Fruit fly (Drosophila melanogaster): Measurements from ENCODE around the gene c12.1.

Gene c12.1

DNA sequence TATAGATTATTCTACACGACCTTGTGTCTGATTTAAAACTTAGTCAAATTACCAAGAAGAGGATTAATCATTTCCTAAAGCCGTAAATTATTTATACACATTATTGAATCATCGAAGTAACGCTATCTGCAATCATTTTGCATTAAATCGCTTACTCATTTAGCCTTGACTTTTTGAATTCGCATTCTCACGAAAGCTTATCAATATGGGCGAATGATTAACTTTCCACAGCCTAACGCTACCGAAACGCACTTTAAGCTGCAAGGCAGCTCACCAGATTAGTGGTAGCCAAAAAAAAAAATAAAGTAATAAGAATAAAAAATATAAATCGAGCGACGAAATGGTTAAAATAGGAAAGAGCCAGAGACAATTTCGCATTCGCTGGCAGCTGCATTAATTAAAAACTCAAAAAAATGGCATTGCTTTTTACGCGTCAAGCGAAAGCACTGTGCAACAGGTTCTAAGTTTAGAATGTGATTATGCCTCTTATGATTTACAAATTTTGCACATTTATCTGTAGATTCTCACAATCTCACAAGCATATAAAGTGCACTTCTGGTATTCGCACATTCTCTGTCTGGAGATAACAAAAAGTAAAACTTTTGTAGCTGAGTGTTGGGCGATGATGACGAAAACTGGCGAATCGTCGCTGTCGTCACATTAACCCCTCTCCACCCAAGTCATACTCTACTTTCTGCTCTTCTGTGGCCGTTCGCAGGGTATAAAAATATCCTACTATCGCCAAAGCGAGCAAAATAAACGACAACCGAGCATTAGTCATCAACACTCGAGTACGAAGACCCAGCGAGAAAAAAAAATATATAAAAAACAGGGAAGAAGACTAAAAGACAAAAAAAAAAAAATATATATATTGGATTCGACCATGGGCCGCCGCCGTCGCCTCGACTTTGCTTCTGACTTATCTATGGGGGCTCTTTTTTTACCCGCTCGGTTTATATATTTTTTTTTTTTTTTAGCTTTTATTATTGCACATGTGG lies 24.8 kb upstream of the c12.1 start:
- TF ChIP-seq CG8478 (optimal IDR thresholded peaks at IDR 0.05), result no peak
- TF ChIP-seq Dll (optimal IDR thresholded peaks at IDR 0.05), result no peak
- no peak for TF ChIP-seq usp (GFP tag; optimal IDR thresholded peaks at IDR 0.05)
- TF ChIP-seq pan (optimal IDR thresholded peaks at IDR 0.05), result no peak
- TF ChIP-seq EcR (GFP tag; optimal IDR thresholded peaks at IDR 0.05), result no peak
- no peak for TF ChIP-seq psq (optimal IDR thresholded peaks at IDR 0.05)

DNA sequence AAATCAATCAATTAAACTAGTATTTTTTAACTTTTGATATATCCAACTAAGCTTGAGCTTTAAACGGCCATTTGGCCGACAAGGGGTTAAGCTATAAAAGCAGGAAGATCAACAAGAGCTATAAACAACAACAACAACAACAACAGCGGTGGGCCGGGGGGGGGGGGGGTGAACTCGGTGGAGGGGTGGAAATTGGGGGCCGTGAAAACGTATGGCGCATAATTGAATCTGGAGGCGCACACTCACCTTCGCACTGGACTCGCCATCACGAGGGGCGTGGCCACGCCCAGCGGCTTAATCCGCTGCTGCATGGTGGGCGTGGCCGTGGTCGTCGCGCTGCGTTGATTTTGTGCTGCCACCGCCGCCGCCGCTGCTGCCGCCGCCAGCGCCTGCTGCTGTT lies 13.2 kb upstream of the c12.1 start:
- TF ChIP-seq psq (optimal IDR thresholded peaks at IDR 0.05) (no peak), Dll (optimal IDR thresholded peaks at IDR 0.05) (no peak), pan (optimal IDR thresholded peaks at IDR 0.05) (no peak), EcR (GFP tag; optimal IDR thresholded peaks at IDR 0.05) (no peak), CG8478 (optimal IDR thresholded peaks at IDR 0.05) (no peak), usp (GFP tag; optimal IDR thresholded peaks at IDR 0.05) (no peak)

- no peak for TF ChIP-seq pan (optimal IDR thresholded peaks at IDR 0.05)
- TF ChIP-seq CG8478 (optimal IDR thresholded peaks at IDR 0.05), result no peak
- TF ChIP-seq psq (optimal IDR thresholded peaks at IDR 0.05), result no peak
- TF ChIP-seq usp (GFP tag; optimal IDR thresholded peaks at IDR 0.05), result no peak
- TF ChIP-seq Dll (optimal IDR thresholded peaks at IDR 0.05), result no peak
- no peak for TF ChIP-seq EcR (GFP tag; optimal IDR thresholded peaks at IDR 0.05)
Observed at dm6 chrX:9330387-9330786, 11.4 kb upstream of the c12.1 start, which contains the start of gene CG34450. TSS of gene CG34450 (minus strand) at chrX:9330487.

DNA sequence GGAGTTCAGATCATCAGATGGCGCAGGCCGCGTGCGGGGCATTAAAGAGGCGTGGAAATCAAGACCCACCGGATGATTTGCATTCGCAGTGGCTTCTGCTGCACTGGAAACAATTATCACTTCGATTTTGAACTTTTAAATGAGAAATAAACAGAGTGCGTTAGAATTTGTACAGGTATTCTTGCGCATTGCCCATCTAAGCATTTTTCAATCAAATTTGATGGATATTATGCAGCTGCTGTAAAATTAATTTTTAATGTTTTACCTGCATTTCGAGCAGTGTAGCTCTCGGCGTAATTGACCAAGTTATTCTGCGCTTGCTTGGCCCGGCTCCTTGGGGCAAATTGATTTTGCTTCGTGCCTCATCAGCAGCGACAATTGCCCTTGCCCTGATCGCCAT lies 1.9 kb downstream of the c12.1 start:
- TF ChIP-seq CG8478 (optimal IDR thresholded peaks at IDR 0.05), result no peak
- TF ChIP-seq Dll (optimal IDR thresholded peaks at IDR 0.05), result no peak
- no peak for TF ChIP-seq pan (optimal IDR thresholded peaks at IDR 0.05)

- TF ChIP-seq CG8478 (optimal IDR thresholded peaks at IDR 0.05), result no peak
- no peak for TF ChIP-seq psq (optimal IDR thresholded peaks at IDR 0.05)
- TF ChIP-seq pan (optimal IDR thresholded peaks at IDR 0.05), result no peak
- no peak for TF ChIP-seq usp (GFP tag; optimal IDR thresholded peaks at IDR 0.05)
- TF ChIP-seq EcR (GFP tag; optimal IDR thresholded peaks at IDR 0.05), result no peak
- no peak for TF ChIP-seq Dll (optimal IDR thresholded peaks at IDR 0.05)
Observed at dm6 chrX:9309959-9310658, 8.9 kb downstream of the c12.1 start.

- no peak for TF ChIP-seq CG8478 (optimal IDR thresholded peaks at IDR 0.05)
- no peak for TF ChIP-seq pan (optimal IDR thresholded peaks at IDR 0.05)
- no peak for TF ChIP-seq Dll (optimal IDR thresholded peaks at IDR 0.05)
Observed at dm6 chrX:9305735-9306134, 13.3 kb downstream of the c12.1 start.

DNA sequence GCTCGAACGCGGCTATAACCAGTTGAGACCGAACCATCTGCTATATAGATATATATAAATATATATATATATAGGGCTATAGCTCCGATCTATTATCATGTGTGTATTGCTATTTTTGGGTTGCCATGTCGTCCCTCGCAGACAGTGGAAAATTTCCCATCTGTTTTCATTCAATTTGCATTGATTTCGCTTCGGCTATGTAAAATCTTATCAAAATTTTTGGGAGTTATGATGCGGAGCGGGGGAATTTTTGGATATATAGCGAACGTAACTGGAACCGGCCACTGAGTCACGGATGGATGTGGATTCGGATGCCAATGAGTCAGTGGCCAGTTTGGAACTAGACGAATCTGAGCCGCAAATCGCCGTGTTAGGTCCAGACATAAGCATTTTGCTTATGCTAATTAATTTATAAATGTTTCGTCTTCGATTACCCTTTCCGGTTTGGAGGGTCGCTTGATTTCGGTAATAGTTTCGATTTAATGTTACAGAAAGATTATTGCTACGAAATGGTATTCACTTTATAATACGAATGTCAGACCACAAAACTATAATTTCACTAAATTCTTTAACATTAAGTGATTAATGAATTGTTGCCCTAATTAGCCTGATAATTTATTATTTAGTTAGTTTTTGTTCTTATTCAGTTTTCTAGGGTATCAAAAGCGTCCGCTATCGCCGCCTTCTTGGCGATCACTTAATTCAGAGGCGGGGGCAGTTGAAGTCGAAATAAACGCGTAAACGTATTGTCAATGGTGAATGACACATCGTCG lies 21.2 kb downstream of the c12.1 start:
- TF ChIP-seq EcR (GFP tag; optimal IDR thresholded peaks at IDR 0.05) (no peak), pan (optimal IDR thresholded peaks at IDR 0.05) (no peak), usp (GFP tag; optimal IDR thresholded peaks at IDR 0.05) (no peak), Dll (optimal IDR thresholded peaks at IDR 0.05) (no peak), psq (optimal IDR thresholded peaks at IDR 0.05) (no peak), CG8478 (optimal IDR thresholded peaks at IDR 0.05) (no peak)

DNA sequence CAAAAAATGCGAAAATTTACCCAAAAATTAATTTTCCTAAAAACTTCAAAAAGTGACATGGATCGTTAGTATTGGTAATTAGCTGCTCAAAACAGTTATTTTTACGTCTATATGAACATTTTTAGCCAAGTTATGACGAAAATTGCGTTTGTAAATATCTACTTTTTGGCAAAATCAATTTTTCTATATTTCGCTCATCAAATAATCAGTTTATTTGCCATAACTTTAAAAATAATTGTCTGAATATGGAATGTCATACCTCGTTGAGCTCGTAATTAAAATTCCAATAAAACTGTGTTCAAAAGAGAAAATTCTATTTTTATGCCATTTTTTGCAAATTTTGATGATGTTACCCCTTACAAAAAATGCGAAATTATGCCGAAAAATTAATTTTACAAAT lies 22.5 kb downstream of the c12.1 start:
- TF ChIP-seq pan (optimal IDR thresholded peaks at IDR 0.05), result no peak
- no peak for TF ChIP-seq CG8478 (optimal IDR thresholded peaks at IDR 0.05)

- no peak for TF ChIP-seq pan (optimal IDR thresholded peaks at IDR 0.05)
- TF ChIP-seq EcR (GFP tag; optimal IDR thresholded peaks at IDR 0.05), result no peak
- TF ChIP-seq usp (GFP tag; optimal IDR thresholded peaks at IDR 0.05), result no peak
- no peak for TF ChIP-seq CG8478 (optimal IDR thresholded peaks at IDR 0.05)
- TF ChIP-seq Dll (optimal IDR thresholded peaks at IDR 0.05), result no peak
- no peak for TF ChIP-seq psq (optimal IDR thresholded peaks at IDR 0.05)
Observed at dm6 chrX:9295518-9295917, 23.5 kb downstream of the c12.1 start.

- TF ChIP-seq usp (GFP tag; optimal IDR thresholded peaks at IDR 0.05) (no peak), Dll (optimal IDR thresholded peaks at IDR 0.05) (no peak), EcR (GFP tag; optimal IDR thresholded peaks at IDR 0.05) (no peak), pan (optimal IDR thresholded peaks at IDR 0.05) (no peak), psq (optimal IDR thresholded peaks at IDR 0.05) (no peak), CG8478 (optimal IDR thresholded peaks at IDR 0.05) (no peak)
Observed at dm6 chrX:9291270-9291669, 27.8 kb downstream of the c12.1 start.

DNA sequence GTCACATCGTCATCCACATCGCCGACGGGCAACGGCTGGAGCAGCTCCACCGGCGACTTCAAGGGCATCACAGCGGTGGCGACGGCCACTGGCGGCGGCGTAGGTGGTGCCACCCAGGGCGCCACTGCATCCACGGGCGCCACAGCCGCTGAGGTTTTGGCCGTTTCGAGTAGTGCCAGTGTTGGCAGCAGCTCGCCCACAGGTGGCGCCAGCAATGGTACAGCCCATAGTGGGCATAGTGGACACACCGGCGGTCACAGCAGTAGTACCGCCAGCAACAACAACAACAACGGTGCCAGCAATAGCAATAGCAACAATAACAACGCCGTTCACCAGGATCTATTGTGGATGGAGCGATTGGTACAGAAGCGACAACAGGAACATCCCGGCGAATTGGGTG lies 32.6 kb downstream of the c12.1 start:
- TF ChIP-seq pan (optimal IDR thresholded peaks at IDR 0.05) (no peak), usp (GFP tag; optimal IDR thresholded peaks at IDR 0.05) (no peak), EcR (GFP tag; optimal IDR thresholded peaks at IDR 0.05) (no peak), CG8478 (optimal IDR thresholded peaks at IDR 0.05) (no peak), psq (optimal IDR thresholded peaks at IDR 0.05) (no peak), Dll (optimal IDR thresholded peaks at IDR 0.05) (no peak)
